Worm (Caenorhabditis elegans) whole organism, mixed stage, embryonic: Measurements from ENCODE around the gene abt-1.

ENCODE experiments used
- ces-1 ChIP-seq: fragments of 150-350 bp; optimal IDR thresholded peaks from 2 replicates; lab custom pipeline; 2014; ENCODE audit warnings: missing biosample characterization, missing genetic modification reagents, missing genetic modification characterization
- elt-3 ChIP-seq: fragments of 150-350 bp; optimal IDR thresholded peaks from 2 replicates; lab custom pipeline; 2014; ENCODE audit warnings: missing biosample characterization, missing genetic modification characterization
- lin-13 ChIP-seq: fragments of 150-350 bp; optimal IDR thresholded peaks from 2 replicates; lab custom pipeline; 2014; ENCODE audit warnings: missing biosample characterization, missing genetic modification characterization
- mep-1 ChIP-seq: fragments of 150-350 bp; optimal IDR thresholded peaks from 2 replicates; lab custom pipeline; 2017; ENCODE audit warnings: missing biosample characterization, missing genetic modification reagents, missing genetic modification characterization, inconsistent platforms
- nhr-12 ChIP-seq: fragments of 150-350 bp; optimal IDR thresholded peaks from 2 replicates; lab custom pipeline; 2014; ENCODE audit warnings: missing biosample characterization, missing genetic modification characterization
- nhr-2 ChIP-seq: fragments of 150-350 bp; optimal IDR thresholded peaks from 2 replicates; lab custom pipeline; 2014; ENCODE audit warnings: missing biosample characterization, missing genetic modification characterization
- nhr-28 ChIP-seq: fragments of 150-350 bp; optimal IDR thresholded peaks from 2 replicates; lab custom pipeline; 2014; ENCODE audit warnings: missing biosample characterization, missing genetic modification characterization
- nhr-76 ChIP-seq: sonication (generic microtip); optimal IDR thresholded peaks from 2 replicates; lab custom pipeline; 2017; ENCODE audit warnings: missing biosample characterization, missing genetic modification characterization
- snpc-4 ChIP-seq: fragments of 150-350 bp; optimal IDR thresholded peaks from 2 replicates; lab custom pipeline; 2014; ENCODE audit warnings: missing biosample characterization, missing genetic modification characterization
- sptf-1 ChIP-seq: sonication (generic microtip); optimal IDR thresholded peaks from 2 replicates; lab custom pipeline; 2017; ENCODE audit warnings: mild to moderate bottlenecking, missing genetic modification characterization, moderate library complexity, missing compliant biosample characterization
- tbx-8 ChIP-seq: fragments of 200-800 bp; sonication (Bioruptor generic); optimal IDR thresholded peaks from 2 replicates; lab custom pipeline; 2018; ENCODE audit warnings: mild to moderate bottlenecking, missing genetic modification characterization, moderate library complexity, missing compliant biosample characterization
- unc-39 ChIP-seq: fragments of 150-350 bp; optimal IDR thresholded peaks from 2 replicates; lab custom pipeline; 2014; ENCODE audit warnings: missing biosample characterization, missing genetic modification characterization
- unc-62 ChIP-seq: fragments of 150-350 bp; optimal IDR thresholded peaks from 2 replicates; lab custom pipeline; 2014; ENCODE audit warnings: missing biosample characterization, missing genetic modification reagents, missing genetic modification characterization
- ztf-11 ChIP-seq: fragments of 150-350 bp; optimal IDR thresholded peaks from 2 replicates; lab custom pipeline; 2014; ENCODE audit warnings: missing biosample characterization, missing genetic modification characterization

DNA sequence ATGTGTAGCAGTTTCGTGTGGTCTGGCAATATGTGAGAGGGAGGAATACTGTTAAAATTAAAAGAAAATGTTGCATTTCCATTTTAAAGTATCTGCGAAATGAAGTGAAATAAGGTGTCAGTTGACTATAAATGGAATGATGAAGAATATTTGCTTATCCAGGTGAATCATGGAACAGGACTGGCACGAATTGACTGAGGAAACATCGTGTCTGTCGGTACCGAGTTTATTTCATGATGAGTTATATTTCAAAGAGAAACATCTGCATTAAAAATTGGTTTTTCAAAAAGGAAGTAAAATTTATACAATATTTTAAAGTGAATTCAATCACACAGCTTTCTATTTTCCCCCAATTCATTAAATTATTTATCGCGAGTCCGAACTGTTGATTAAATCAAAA is 12.8 kb upstream of the abt-1 start, which contains the start of gene F01G10.6:
- TF ChIP-seq ztf-11 (tag; lab: Kevin White, UChicago) (no peak), ces-1 (GFP tag; lab: Kevin White, UChicago) (no peak), elt-3 (tag; lab: Kevin White, UChicago) (no peak), unc-62 (GFP tag; lab: Kevin White, UChicago) (no peak), lin-13 (tag; lab: Kevin White, UChicago) (no peak), sptf-1 (no peak), unc-39 (no peak), tbx-8 (no peak), snpc-4 (tag; lab: Kevin White, UChicago) (no peak), mep-1 (no peak), nhr-12 (tag; lab: Kevin White, UChicago) (no peak), nhr-28 (tag; lab: Kevin White, UChicago) (no peak), nhr-76 (tag; lab: Kevin White, UChicago) (no peak), nhr-2 (tag; lab: Kevin White, UChicago) (no peak)
